Fruit fly (Drosophila melanogaster): ENCODE data around the gene Mad.

Gene Mad

dm6 chr2L:3159144-3160000 lies at the start of gene Mad, which contains the start of gene gkt:
Mad (minus strand) TSS chr2L:3159643.
gkt (plus strand) TSS chr2L:3159950.
- no peak for TF ChIP-seq usp (GFP tag; optimal IDR thresholded peaks at IDR 0.05)
- no peak for TF ChIP-seq EcR (GFP tag; optimal IDR thresholded peaks at IDR 0.05)
- TF ChIP-seq Dll (optimal IDR thresholded peaks at IDR 0.05): no peak

dm6 chr2L:3200396-3200795 lies 41.0 kb upstream of the Mad start, which contains the start of gene CG34393:
CG34393 (minus strand) TSS chr2L:3200496.
- no peak for TF ChIP-seq usp (GFP tag; optimal IDR thresholded peaks at IDR 0.05)
- no peak for TF ChIP-seq CG8478 (optimal IDR thresholded peaks at IDR 0.05)
- TF ChIP-seq EcR (GFP tag; optimal IDR thresholded peaks at IDR 0.05): no peak
- no peak for TF ChIP-seq psq (optimal IDR thresholded peaks at IDR 0.05)

- TF ChIP-seq EcR (GFP tag; optimal IDR thresholded peaks at IDR 0.05): no peak
- TF ChIP-seq usp (GFP tag; optimal IDR thresholded peaks at IDR 0.05): no peak
- TF ChIP-seq Dll (optimal IDR thresholded peaks at IDR 0.05): no peak
- TF ChIP-seq psq (optimal IDR thresholded peaks at IDR 0.05): no peak
- TF ChIP-seq CG8478 (optimal IDR thresholded peaks at IDR 0.05): no peak
- no peak for TF ChIP-seq pan (optimal IDR thresholded peaks at IDR 0.05)
Observed at dm6 chr2L:3199556-3199955, 40.1 kb upstream of the Mad start.

dm6 chr2L:3188875-3189274 lies 29.4 kb upstream of the Mad start:
- no peak for TF ChIP-seq usp (GFP tag; optimal IDR thresholded peaks at IDR 0.05)
- TF ChIP-seq psq (optimal IDR thresholded peaks at IDR 0.05): no peak
- TF ChIP-seq Dll (optimal IDR thresholded peaks at IDR 0.05): no peak
- TF ChIP-seq EcR (GFP tag; optimal IDR thresholded peaks at IDR 0.05): no peak
- TF ChIP-seq CG8478 (optimal IDR thresholded peaks at IDR 0.05): no peak

dm6 chr2L:3183205-3183604 lies 23.8 kb upstream of the Mad start:
- TF ChIP-seq usp (GFP tag; optimal IDR thresholded peaks at IDR 0.05) (no peak), psq (optimal IDR thresholded peaks at IDR 0.05) (no peak), pan (optimal IDR thresholded peaks at IDR 0.05) (no peak), CG8478 (optimal IDR thresholded peaks at IDR 0.05) (no peak), Dll (optimal IDR thresholded peaks at IDR 0.05) (no peak), EcR (GFP tag; optimal IDR thresholded peaks at IDR 0.05) (no peak)

- no peak for TF ChIP-seq pan (optimal IDR thresholded peaks at IDR 0.05)
- TF ChIP-seq psq (optimal IDR thresholded peaks at IDR 0.05): no peak
- no peak for TF ChIP-seq usp (GFP tag; optimal IDR thresholded peaks at IDR 0.05)
Observed at dm6 chr2L:3179654-3180053, 20.2 kb upstream of the Mad start.

dm6 chr2L:3173740-3174139 lies 14.3 kb upstream of the Mad start, which contains the start of the genes CG31698 and CG15404:
CG31698 (minus strand) TSS chr2L:3173840.
CG15404 (plus strand) TSS chr2L:3173972.
- TF ChIP-seq CG8478 (optimal IDR thresholded peaks at IDR 0.05) (no peak), Dll (optimal IDR thresholded peaks at IDR 0.05) (no peak)

dm6 chr2L:3172745-3173271 lies 13.4 kb upstream of the Mad start:
- no peak for TF ChIP-seq Dll (optimal IDR thresholded peaks at IDR 0.05)
- TF ChIP-seq usp (GFP tag; optimal IDR thresholded peaks at IDR 0.05): no peak
- no peak for TF ChIP-seq CG8478 (optimal IDR thresholded peaks at IDR 0.05)

- TF ChIP-seq usp (GFP tag; optimal IDR thresholded peaks at IDR 0.05) (no peak), EcR (GFP tag; optimal IDR thresholded peaks at IDR 0.05) (no peak), psq (optimal IDR thresholded peaks at IDR 0.05) (no peak), CG8478 (optimal IDR thresholded peaks at IDR 0.05) (no peak), pan (optimal IDR thresholded peaks at IDR 0.05) (no peak), Dll (optimal IDR thresholded peaks at IDR 0.05) (no peak)
Observed at dm6 chr2L:3170949-3171579, 11.6 kb upstream of the Mad start, which contains the start of gene CG44002. CG44002 (minus strand) TSS chr2L:3171092.

- TF ChIP-seq usp (GFP tag; optimal IDR thresholded peaks at IDR 0.05) (no peak), CG8478 (optimal IDR thresholded peaks at IDR 0.05) (no peak), psq (optimal IDR thresholded peaks at IDR 0.05) (no peak), Dll (optimal IDR thresholded peaks at IDR 0.05) (no peak), EcR (GFP tag; optimal IDR thresholded peaks at IDR 0.05) (no peak)
Observed at dm6 chr2L:3166710-3167109, 7.3 kb upstream of the Mad start.

dm6 chr2L:3165022-3165647 lies 5.7 kb upstream of the Mad start:
- TF ChIP-seq CG8478 (optimal IDR thresholded peaks at IDR 0.05) (no peak), psq (optimal IDR thresholded peaks at IDR 0.05) (no peak), usp (GFP tag; optimal IDR thresholded peaks at IDR 0.05) (no peak)

- no peak for TF ChIP-seq psq (optimal IDR thresholded peaks at IDR 0.05)
- TF ChIP-seq CG8478 (optimal IDR thresholded peaks at IDR 0.05): no peak
- no peak for TF ChIP-seq EcR (GFP tag; optimal IDR thresholded peaks at IDR 0.05)
- TF ChIP-seq pan (optimal IDR thresholded peaks at IDR 0.05): no peak
- no peak for TF ChIP-seq Dll (optimal IDR thresholded peaks at IDR 0.05)
- TF ChIP-seq usp (GFP tag; optimal IDR thresholded peaks at IDR 0.05): no peak
Observed at dm6 chr2L:3164257-3165021, 5.0 kb upstream of the Mad start.
